Fruit fly (Drosophila melanogaster) whole organism, embryonic: ENCODE data around the gene temp.

Experiments
- CG10462 ChIP-seq: fragments of 200-800 bp; sonication (Bioruptor generic); optimal IDR thresholded peaks from 2 replicates; lab custom pipeline; 2016; ENCODE audit warnings: missing biosample characterization, missing genetic modification characterization
- CG34224 ChIP-seq: fragments of 200-800 bp; sonication (Bioruptor generic); IDR thresholded peaks from 3 replicates; pipeline ENCODE4 v1.3.6; 2022; ENCODE audit warnings: missing biosample characterization, missing genetic modification characterization; ENCODE audit not compliant: partially characterized antibody
- CG9215 ChIP-seq: fragments of 200-800 bp; sonication (Bioruptor generic); IDR thresholded peaks from 2 replicates; pipeline ENCODE4 v1.3.6; 2022; ENCODE audit warnings: missing biosample characterization, missing genetic modification characterization
- abd-A ChIP-seq: fragments of 200-800 bp; sonication (Bioruptor generic); optimal IDR thresholded peaks from 3 replicates; lab custom pipeline; 2019; ENCODE audit warnings: missing biosample characterization, mild to moderate bottlenecking, missing genetic modification characterization, moderate library complexity
- tin ChIP-seq: fragments of 200-800 bp; sonication (Bioruptor generic); optimal IDR thresholded peaks from 3 replicates; lab custom pipeline; 2016; ENCODE audit warnings: missing biosample characterization, missing genetic modification characterization
- toy ChIP-seq: fragments of 200-800 bp; sonication (Bioruptor generic); IDR thresholded peaks from 2 replicates; pipeline ENCODE4 v1.3.6; 2022; ENCODE audit warnings: missing biosample characterization, missing genetic modification characterization

dm6 chrX:2221598-2221997 is 40.7 kb downstream of the temp start:
- TF ChIP-seq toy (no peak), CG34224 (no peak), abd-A (tag; lab: Kevin White, UChicago) (no peak), tin (GFP tag; lab: Kevin White, UChicago) (no peak), CG10462 (no peak), CG9215 (GFP tag; lab: Robert Waterston, UW) (no peak)
